In the genomic region with DNA sequence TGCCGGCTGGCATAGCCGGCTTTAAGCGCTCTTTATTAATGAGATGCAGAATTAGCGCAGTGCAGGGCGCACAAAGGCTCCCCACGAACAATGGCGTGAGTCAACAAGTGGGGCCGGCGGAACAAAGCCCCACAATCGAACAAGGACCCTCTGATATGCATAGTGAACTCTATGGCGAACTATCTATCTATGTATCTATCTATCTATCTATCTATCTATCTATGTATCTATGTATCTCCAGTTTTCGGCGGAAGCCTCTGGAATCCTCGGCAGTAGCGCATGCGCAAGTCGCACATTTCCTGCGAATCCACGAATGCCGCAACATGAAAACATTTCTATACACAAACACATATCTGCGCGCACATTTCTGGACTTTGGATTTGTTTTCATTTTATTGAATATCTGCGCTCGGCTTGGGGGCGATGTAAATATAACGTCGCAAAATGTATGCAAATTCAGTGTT, we compare ENCODE assay signal across 1 fruit fly cellular context.
TF ChIP-seq lines count a peak whose summit lies in the region.

No protein-coding gene starts in this region.

TF ChIP-seq in whole organism, embryonic, 481 proteins besides CTCF, POLR2A, EP300 and RAD21 (continued from another document and continues in another):
- TF ChIP-seq Stat92E (GFP tag; optimal IDR thresholded peaks at IDR 0.05; lab: Kevin White, UChicago) = no peak
- TF ChIP-seq CG10543 (GFP tag; optimal IDR thresholded peaks at IDR 0.05; lab: Kevin White, UChicago) = peak; percentile 25
- TF ChIP-seq sima (GFP tag; optimal IDR thresholded peaks at IDR 0.05; lab: Kevin White, UChicago) = no peak
- TF ChIP-seq tx (GFP tag; optimal IDR thresholded peaks at IDR 0.05; lab: Kevin White, UChicago) = no peak
- TF ChIP-seq jumu (GFP tag; optimal IDR thresholded peaks at IDR 0.05; lab: Kevin White, UChicago) = no peak
- TF ChIP-seq Hsf (GFP tag; optimal IDR thresholded peaks at IDR 0.05; lab: Kevin White, UChicago) = peak; percentile 20
- peak; percentile 36; the same call in 1 of the 2 replicates for TF ChIP-seq lmd (GFP tag; IDR thresholded peaks at IDR 0.05; lab: Robert Waterston, UW)
- no peak for TF ChIP-seq CG6689 (GFP tag; IDR thresholded peaks at IDR 0.05; lab: Robert Waterston, UW)
- no peak for TF ChIP-seq CG13296 (GFP tag; optimal IDR thresholded peaks at IDR 0.05; lab: Kevin White, UChicago)
- TF ChIP-seq CG15601 (tag; optimal IDR thresholded peaks at IDR 0.05; lab: Kevin White, UChicago) = no peak
- peak; percentile 41 for TF ChIP-seq CG18619 (GFP tag; optimal IDR thresholded peaks at IDR 0.05; lab: Kevin White, UChicago)
- no peak for TF ChIP-seq CG15011 (GFP tag; optimal IDR thresholded peaks at IDR 0.05; lab: Kevin White, UChicago)
- TF ChIP-seq usp (GFP tag; optimal IDR thresholded peaks at IDR 0.05; lab: Kevin White, UChicago) = no peak
- TF ChIP-seq CG10209 (GFP tag; optimal IDR thresholded peaks at IDR 0.05; lab: Kevin White, UChicago) = peak; percentile 3
- no peak for TF ChIP-seq CG1792 (GFP tag; optimal IDR thresholded peaks at IDR 0.05; lab: Kevin White, UChicago)
- TF ChIP-seq CG9727 (GFP tag; optimal IDR thresholded peaks at IDR 0.05; lab: Kevin White, UChicago) = peak; percentile 44
- no peak for TF ChIP-seq CG9437 (GFP tag; optimal IDR thresholded peaks at IDR 0.05; lab: Kevin White, UChicago)
- no peak for TF ChIP-seq Tbp (GFP tag; optimal IDR thresholded peaks at IDR 0.05; lab: Kevin White, UChicago)
- TF ChIP-seq Antp (GFP tag; optimal IDR thresholded peaks at IDR 0.05; lab: Kevin White, UChicago) = no peak
- TF ChIP-seq luna (GFP tag; optimal IDR thresholded peaks at IDR 0.05; lab: Kevin White, UChicago) = no peak
- TF ChIP-seq CG11696 (GFP tag; IDR thresholded peaks at IDR 0.05; lab: Robert Waterston, UW) = no peak
- no peak for TF ChIP-seq CG12071 (GFP tag; optimal IDR thresholded peaks at IDR 0.05; lab: Kevin White, UChicago)
- TF ChIP-seq pros (GFP tag; optimal IDR thresholded peaks at IDR 0.05; lab: Kevin White, UChicago) = no peak
- TF ChIP-seq CG10147 (GFP tag; optimal IDR thresholded peaks at IDR 0.05; lab: Kevin White, UChicago) = no peak
- no peak for TF ChIP-seq Rx (GFP tag; IDR thresholded peaks at IDR 0.05; lab: Robert Waterston, UW)
- no peak for TF ChIP-seq CG4617 (GFP tag; optimal IDR thresholded peaks at IDR 0.05; lab: Kevin White, UChicago; ENCODE audit: borderline replicate concordance)
- TF ChIP-seq CG1832 (GFP tag; optimal IDR thresholded peaks at IDR 0.05; lab: Kevin White, UChicago) = no peak
- no peak for TF ChIP-seq CG6272 (GFP tag; IDR thresholded peaks at IDR 0.05; lab: Robert Waterston, UW)
- TF ChIP-seq BEAF-32 (GFP tag; optimal IDR thresholded peaks at IDR 0.05; lab: Kevin White, UChicago) = no peak
- no peak for TF ChIP-seq Aef1 (GFP tag; IDR thresholded peaks at IDR 0.05; lab: Robert Waterston, UW)
- no peak for TF ChIP-seq tio (GFP tag; optimal IDR thresholded peaks at IDR 0.05; lab: Kevin White, UChicago)
- TF ChIP-seq CG31441 (GFP tag; IDR thresholded peaks at IDR 0.05; lab: Robert Waterston, UW) = no peak
- no peak for TF ChIP-seq CG7271 (tag; optimal IDR thresholded peaks at IDR 0.05; lab: Kevin White, UChicago)
- TF ChIP-seq Awh (GFP tag; IDR thresholded peaks at IDR 0.05; lab: Robert Waterston, UW) = no peak
- TF ChIP-seq Taf1 (GFP tag; IDR thresholded peaks at IDR 0.05; lab: Robert Waterston, UW) = no peak
- peak; percentile 35 for TF ChIP-seq Bteb2 (GFP tag; optimal IDR thresholded peaks at IDR 0.05; lab: Kevin White, UChicago)
- peak; percentile 9 for TF ChIP-seq Xbp1 (GFP tag; optimal IDR thresholded peaks at IDR 0.05; lab: Kevin White, UChicago)
- TF ChIP-seq Sry-β (GFP tag; optimal IDR thresholded peaks at IDR 0.05; lab: Kevin White, UChicago) = no peak
- no peak for TF ChIP-seq MESR4 (GFP tag; optimal IDR thresholded peaks at IDR 0.05; lab: Kevin White, UChicago)
- TF ChIP-seq D (optimal IDR thresholded peaks at IDR 0.05; lab: Kevin White, UChicago) = no peak
- TF ChIP-seq D (GFP tag; optimal IDR thresholded peaks at IDR 0.05; lab: Kevin White, UChicago) = no peak
- TF ChIP-seq CG15479 (GFP tag; optimal IDR thresholded peaks at IDR 0.05; lab: Kevin White, UChicago) = no peak
- no peak for TF ChIP-seq Elba2 (GFP tag; optimal IDR thresholded peaks at IDR 0.05; lab: Kevin White, UChicago)
- no peak for TF ChIP-seq ERR (GFP tag; optimal IDR thresholded peaks at IDR 0.05; lab: Kevin White, UChicago)
- no peak for TF ChIP-seq Chrac-16 (GFP tag; optimal IDR thresholded peaks at IDR 0.05; lab: Kevin White, UChicago)
- no peak for TF ChIP-seq Atf3 (GFP tag; optimal IDR thresholded peaks at IDR 0.05; lab: Kevin White, UChicago)
- no peak for TF ChIP-seq ham (GFP tag; IDR thresholded peaks at IDR 0.05; lab: Robert Waterston, UW)
- TF ChIP-seq crp (GFP tag; optimal IDR thresholded peaks at IDR 0.05; lab: Kevin White, UChicago) = no peak
- no peak for TF ChIP-seq Bgb (GFP tag; IDR thresholded peaks at IDR 0.05; lab: Robert Waterston, UW; ENCODE audit: partially characterized antibody)
- TF ChIP-seq CG8944 (GFP tag; optimal IDR thresholded peaks at IDR 0.05; lab: Kevin White, UChicago) = no peak
- TF ChIP-seq bowl (GFP tag; IDR thresholded peaks at IDR 0.05; lab: Robert Waterston, UW) = no peak
- TF ChIP-seq CG3726 (GFP tag; IDR thresholded peaks at IDR 0.05; lab: Robert Waterston, UW) = no peak
- no peak for TF ChIP-seq h (optimal IDR thresholded peaks at IDR 0.05; lab: Kevin White, UChicago)
- TF ChIP-seq dmrt11E (tag; optimal IDR thresholded peaks at IDR 0.05; lab: Kevin White, UChicago) = no peak
- no peak for TF ChIP-seq NC2α (GFP tag; optimal IDR thresholded peaks at IDR 0.05; lab: Kevin White, UChicago)
- TF ChIP-seq crol (GFP tag; IDR thresholded peaks at IDR 0.05; lab: Robert Waterston, UW) = no peak
- no peak for TF ChIP-seq HLH4C (GFP tag; IDR thresholded peaks at IDR 0.05; lab: Robert Waterston, UW; ENCODE audit: partially characterized antibody)
- TF ChIP-seq CG10565 (GFP tag; optimal IDR thresholded peaks at IDR 0.05; lab: Kevin White, UChicago) = no peak
- TF ChIP-seq br (optimal IDR thresholded peaks at IDR 0.05; lab: Kevin White, UChicago) = no peak
- no peak for TF ChIP-seq CG18011 (GFP tag; optimal IDR thresholded peaks at IDR 0.05; lab: Kevin White, UChicago)
- no peak for TF ChIP-seq slou (GFP tag; optimal IDR thresholded peaks at IDR 0.05; lab: Kevin White, UChicago)
- no peak for TF ChIP-seq chm (GFP tag; IDR thresholded peaks at IDR 0.05; lab: Robert Waterston, UW)
- peak; percentile 59 for TF ChIP-seq al (GFP tag; IDR thresholded peaks at IDR 0.05; lab: Robert Waterston, UW)
- TF ChIP-seq CG10274 (GFP tag; optimal IDR thresholded peaks at IDR 0.05; lab: Kevin White, UChicago) = peak; percentile 97
- TF ChIP-seq CG11456 (GFP tag; IDR thresholded peaks at IDR 0.05; lab: Robert Waterston, UW) = 0 out of 3 replicates have a peak, but pooled peaks have one; percentile 27
- TF ChIP-seq CG11723 (GFP tag; optimal IDR thresholded peaks at IDR 0.05; lab: Kevin White, UChicago) = no peak
- TF ChIP-seq schlank (tag; optimal IDR thresholded peaks at IDR 0.05; lab: Kevin White, UChicago) = peak; percentile 40
- TF ChIP-seq CG8359 (GFP tag; optimal IDR thresholded peaks at IDR 0.05; lab: Kevin White, UChicago; ENCODE audit: borderline replicate concordance) = no peak
- no peak for TF ChIP-seq wor (GFP tag; IDR thresholded peaks at IDR 0.05; lab: Robert Waterston, UW)
- peak; percentile 3 for TF ChIP-seq BtbVII (GFP tag; optimal IDR thresholded peaks at IDR 0.05; lab: Kevin White, UChicago)
- no peak for TF ChIP-seq CG5180 (GFP tag; optimal IDR thresholded peaks at IDR 0.05; lab: Kevin White, UChicago)
- TF ChIP-seq CG30020 (tag; optimal IDR thresholded peaks at IDR 0.05; lab: Kevin White, UChicago) = no peak
- TF ChIP-seq zen2 (GFP tag; IDR thresholded peaks at IDR 0.05; lab: Robert Waterston, UW; ENCODE audit: partially characterized antibody) = no peak
- TF ChIP-seq exex (tag; optimal IDR thresholded peaks at IDR 0.05; lab: Kevin White, UChicago) = no peak
- TF ChIP-seq Neu2 (GFP tag; optimal IDR thresholded peaks at IDR 0.05; lab: Kevin White, UChicago; ENCODE audit: borderline replicate concordance) = no peak
- TF ChIP-seq emc (GFP tag; optimal IDR thresholded peaks at IDR 0.05; lab: Kevin White, UChicago) = peak; percentile 19
- no peak for TF ChIP-seq CG15696 (tag; optimal IDR thresholded peaks at IDR 0.05; lab: Kevin White, UChicago)
- TF ChIP-seq CG14014 (GFP tag; IDR thresholded peaks at IDR 0.05; lab: Robert Waterston, UW) = no peak; the same call in 1 of the 2 replicates
- TF ChIP-seq maf-S (GFP tag; optimal IDR thresholded peaks at IDR 0.05; lab: Kevin White, UChicago) = peak; percentile 11
- TF ChIP-seq CG4730 (GFP tag; IDR thresholded peaks at IDR 0.05; lab: Robert Waterston, UW) = no peak
- TF ChIP-seq CG1647 (GFP tag; optimal IDR thresholded peaks at IDR 0.05; lab: Kevin White, UChicago) = no peak
- peak; percentile 47 for TF ChIP-seq CG3847 (GFP tag; IDR thresholded peaks at IDR 0.05; lab: Robert Waterston, UW)
- TF ChIP-seq Ptx1 (GFP tag; IDR thresholded peaks at IDR 0.05; lab: Robert Waterston, UW) = no peak
- TF ChIP-seq CG4404 (GFP tag; IDR thresholded peaks at IDR 0.05; lab: Robert Waterston, UW) = peak; percentile 48
- peak; percentile 27 for TF ChIP-seq Fer3 (tag; optimal IDR thresholded peaks at IDR 0.05; lab: Kevin White, UChicago)
- TF ChIP-seq NFAT (GFP tag; IDR thresholded peaks at IDR 0.05; lab: Robert Waterston, UW) = peak; percentile 9; the same call in 1 of the 2 replicates
- TF ChIP-seq CG7786 (GFP tag; optimal IDR thresholded peaks at IDR 0.05; lab: Kevin White, UChicago) = peak; percentile 20
- peak; percentile 8 for TF ChIP-seq CG7928 (GFP tag; optimal IDR thresholded peaks at IDR 0.05; lab: Kevin White, UChicago)
- no peak for TF ChIP-seq CG4820 (GFP tag; optimal IDR thresholded peaks at IDR 0.05; lab: Kevin White, UChicago)
- TF ChIP-seq onecut (GFP tag; IDR thresholded peaks at IDR 0.05; lab: Robert Waterston, UW) = no peak
- TF ChIP-seq CG3281 (GFP tag; optimal IDR thresholded peaks at IDR 0.05; lab: Kevin White, UChicago) = peak; percentile 61
- no peak for TF ChIP-seq Max (GFP tag; optimal IDR thresholded peaks at IDR 0.05; lab: Kevin White, UChicago)
- TF ChIP-seq ash1 (GFP tag; optimal IDR thresholded peaks at IDR 0.05; lab: Kevin White, UChicago) = no peak
- no peak for TF ChIP-seq so (GFP tag; IDR thresholded peaks at IDR 0.05; lab: Robert Waterston, UW)
- TF ChIP-seq sug (tag; optimal IDR thresholded peaks at IDR 0.05; lab: Kevin White, UChicago) = no peak
- TF ChIP-seq hb (GFP tag; IDR thresholded peaks at IDR 0.05; lab: Robert Waterston, UW; ENCODE audit: partially characterized antibody) = no peak
- no peak for TF ChIP-seq CG12299 (tag; optimal IDR thresholded peaks at IDR 0.05; lab: Kevin White, UChicago)
- TF ChIP-seq CG6175 (GFP tag; IDR thresholded peaks at IDR 0.05; lab: Robert Waterston, UW) = no peak
- TF ChIP-seq Fer2 (tag; optimal IDR thresholded peaks at IDR 0.05; lab: Kevin White, UChicago) = no peak
- TF ChIP-seq GATAe (GFP tag; conservative IDR thresholded peaks at IDR 0.05; lab: Robert Waterston, UW) = no peak
- TF ChIP-seq CG12236 (GFP tag; optimal IDR thresholded peaks at IDR 0.05; lab: Kevin White, UChicago) = no peak
- peak in 1 of 2 experiments; percentile 96 for TF ChIP-seq bsh (GFP tag; optimal IDR thresholded peaks at IDR 0.05; lab: Kevin White, UChicago)
- no peak for TF ChIP-seq CrebB (tag; optimal IDR thresholded peaks at IDR 0.05; lab: Kevin White, UChicago)
- no peak for TF ChIP-seq pita (GFP tag; optimal IDR thresholded peaks at IDR 0.05; lab: Kevin White, UChicago)
- TF ChIP-seq pfk (GFP tag; optimal IDR thresholded peaks at IDR 0.05; lab: Kevin White, UChicago) = no peak
- no peak for TF ChIP-seq Dip2 (GFP tag; IDR thresholded peaks at IDR 0.05; lab: Robert Waterston, UW)
- TF ChIP-seq toy (GFP tag; IDR thresholded peaks at IDR 0.05; lab: Robert Waterston, UW) = no peak
- no peak for TF ChIP-seq E2f2 (GFP tag; IDR thresholded peaks at IDR 0.05; lab: Robert Waterston, UW)
- TF ChIP-seq CoRest (tag; optimal IDR thresholded peaks at IDR 0.05; lab: Kevin White, UChicago) = no peak
- peak; percentile 17 for TF ChIP-seq bcd (GFP tag; optimal IDR thresholded peaks at IDR 0.05; lab: Kevin White, UChicago)
- peak; percentile 1 for TF ChIP-seq ftz-f1 (GFP tag; optimal IDR thresholded peaks at IDR 0.05; lab: Kevin White, UChicago)
- TF ChIP-seq Ravus (GFP tag; IDR thresholded peaks at IDR 0.05; lab: Robert Waterston, UW) = no peak
- no peak for TF ChIP-seq nerfin-2 (GFP tag; IDR thresholded peaks at IDR 0.05; lab: Robert Waterston, UW; ENCODE audit: partially characterized antibody)
- TF ChIP-seq zfh1 (GFP tag; IDR thresholded peaks at IDR 0.05; lab: Robert Waterston, UW) = no peak
- peak; percentile 25 for TF ChIP-seq Atf-2 (GFP tag; optimal IDR thresholded peaks at IDR 0.05; lab: Kevin White, UChicago)
- no peak for TF ChIP-seq CG12219 (GFP tag; optimal IDR thresholded peaks at IDR 0.05; lab: Kevin White, UChicago)
- no peak for TF ChIP-seq ATbp (GFP tag; optimal IDR thresholded peaks at IDR 0.05; lab: Kevin White, UChicago)
- no peak for TF ChIP-seq Nf-YB (GFP tag; optimal IDR thresholded peaks at IDR 0.05; lab: Kevin White, UChicago)
- no peak for TF ChIP-seq tgo (GFP tag; IDR thresholded peaks at IDR 0.05; lab: Robert Waterston, UW)
- TF ChIP-seq aop (GFP tag; IDR thresholded peaks at IDR 0.05; lab: Robert Waterston, UW) = no peak
- no peak for TF ChIP-seq MBD-R2 (GFP tag; IDR thresholded peaks at IDR 0.05; lab: Robert Waterston, UW)
- TF ChIP-seq grn (GFP tag; optimal IDR thresholded peaks at IDR 0.05; lab: Kevin White, UChicago) = no peak
- TF ChIP-seq bab2 (GFP tag; optimal IDR thresholded peaks at IDR 0.05; lab: Kevin White, UChicago) = peak; percentile 43
- TF ChIP-seq eve (GFP tag; optimal IDR thresholded peaks at IDR 0.05; lab: Kevin White, UChicago) = no peak
- no peak for TF ChIP-seq CG6254 (GFP tag; optimal IDR thresholded peaks at IDR 0.05; lab: Kevin White, UChicago)
- TF ChIP-seq gcm (GFP tag; optimal IDR thresholded peaks at IDR 0.05; lab: Kevin White, UChicago) = no peak
- no peak for TF ChIP-seq CG14965 (GFP tag; optimal IDR thresholded peaks at IDR 0.05; lab: Kevin White, UChicago; ENCODE audit: borderline replicate concordance)
- TF ChIP-seq Dref (GFP tag; IDR thresholded peaks at IDR 0.05; lab: Robert Waterston, UW) = no peak
- no peak for TF ChIP-seq wek (GFP tag; optimal IDR thresholded peaks at IDR 0.05; lab: Kevin White, UChicago)
- no peak for TF ChIP-seq Sox102F (GFP tag; optimal IDR thresholded peaks at IDR 0.05; lab: Kevin White, UChicago)
- no peak for TF ChIP-seq CG2202 (tag; optimal IDR thresholded peaks at IDR 0.05; lab: Kevin White, UChicago)
- no peak for TF ChIP-seq CG11085 (GFP tag; IDR thresholded peaks at IDR 0.05; lab: Robert Waterston, UW)
- TF ChIP-seq Med (GFP tag; lab: Kevin White, UChicago) = peak; percentile 82
